Fruit fly (Drosophila melanogaster) whole organism, pupa: ENCODE data around the gene Grd.

Source experiments
- CG12605 ChIP-seq: fragments of 200-800 bp; sonication (Bioruptor generic); IDR thresholded peaks from 2 replicates; pipeline ENCODE4 v1.3.6; 2022; ENCODE audit warnings: missing biosample characterization, missing genetic modification characterization
- CG34367 ChIP-seq: fragments of 200-800 bp; sonication (Bioruptor generic); optimal IDR thresholded peaks from 2 replicates; lab custom pipeline; 2018; ENCODE audit warnings: missing biosample characterization, mild to moderate bottlenecking, missing genetic modification characterization
- CG4496 ChIP-seq: fragments of 200-800 bp; sonication (Bioruptor generic); IDR thresholded peaks from 3 replicates; pipeline ENCODE4 v1.3.6; 2022; ENCODE audit warnings: missing biosample characterization, missing genetic modification characterization
- CG8159 ChIP-seq: fragments of 200-800 bp; sonication (Bioruptor generic); optimal IDR thresholded peaks from 3 replicates; lab custom pipeline; 2018; ENCODE audit warnings: missing biosample characterization, mild to moderate bottlenecking, missing genetic modification characterization, moderate library complexity
- CG8301 ChIP-seq: fragments of 200-800 bp; sonication (Bioruptor generic); optimal IDR thresholded peaks from 2 replicates; lab custom pipeline; 2018; ENCODE audit warnings: missing biosample characterization, mild to moderate bottlenecking, missing genetic modification characterization
- EcR ChIP-seq: fragments of 200-800 bp; sonication (Bioruptor generic); optimal IDR thresholded peaks from 3 replicates; lab custom pipeline; 2019; ENCODE audit warnings: missing biosample characterization, missing genetic modification characterization, mild to moderate bottlenecking, moderate library complexity, missing genetic modification reagents
- Snoo ChIP-seq: fragments of 200-800 bp; sonication (Bioruptor generic); optimal IDR thresholded peaks from 3 replicates; lab custom pipeline; 2017; ENCODE audit warnings: missing biosample characterization, mild to moderate bottlenecking, missing genetic modification characterization, inconsistent platforms
- fd96Ca ChIP-seq: fragments of 200-800 bp; sonication (Bioruptor generic); IDR thresholded peaks from 3 replicates; pipeline ENCODE4 v1.3.6; 2022; ENCODE audit warnings: missing biosample characterization, missing genetic modification characterization

- TF ChIP-seq Snoo (tag; lab: Kevin White, UChicago) (no peak), CG4496 (GFP tag; lab: Robert Waterston, UW) (no peak), CG12605 (no peak), fd96Ca (no peak), CG8301 (tag; lab: Kevin White, UChicago) (no peak), EcR (GFP tag; lab: Kevin White, UChicago) (no peak), CG8159 (tag; lab: Kevin White, UChicago) (no peak), CG34367 (tag; lab: Kevin White, UChicago) (no peak)
These were observed 11.9 kb downstream of the Grd start, which contains the start of gene CG32189 for dm6 chr3L:17835074-17835473.
